Worm (Caenorhabditis elegans): ENCODE measurements around the gene elks-1.
"Not testable (repeated sequence)": the region's sequence is repeated elsewhere in the genome, so short reads cannot be mapped to it uniquely, and the experiment has no call there.

Gene elks-1

ce11 chrIV:3349977-3350580 lies at the start of gene elks-1:
Gene elks-1 (minus strand): TSS chrIV:3350027.
- TF ChIP-seq W03F9.2 (tag; optimal IDR thresholded peaks at IDR 0.05): no peak
- TF ChIP-seq him-1 (tag; optimal IDR thresholded peaks at IDR 0.05): no peak
- no peak for TF ChIP-seq dao-5 (tag; optimal IDR thresholded peaks at IDR 0.05)

- TF ChIP-seq W03F9.2 (tag; optimal IDR thresholded peaks at IDR 0.05) (no peak), him-1 (tag; optimal IDR thresholded peaks at IDR 0.05) (no peak), dao-5 (tag; optimal IDR thresholded peaks at IDR 0.05) (no peak)
Measured at ce11 chrIV:3399015-3399722, 49.3 kb upstream of the elks-1 start, which contains the start of the genes dyf-3 and pdhb-1. Gene dyf-3 (minus strand): TSS chrIV:3399231. Gene pdhb-1 (plus strand): TSS chrIV:3399672.

- TF ChIP-seq dao-5 (tag; optimal IDR thresholded peaks at IDR 0.05) (no peak), W03F9.2 (tag; optimal IDR thresholded peaks at IDR 0.05) (no peak)
Measured at ce11 chrIV:3398078-3398477, 48.3 kb upstream of the elks-1 start.

- no peak for TF ChIP-seq dao-5 (tag; optimal IDR thresholded peaks at IDR 0.05)
- TF ChIP-seq W03F9.2 (tag; optimal IDR thresholded peaks at IDR 0.05): no peak
- no peak for TF ChIP-seq him-1 (tag; optimal IDR thresholded peaks at IDR 0.05)
Measured at ce11 chrIV:3395581-3395980, 45.8 kb upstream of the elks-1 start, which contains the start of gene C04C3.14. Gene C04C3.14 (plus strand): TSS chrIV:3395881.

ce11 chrIV:3394066-3394465 lies 44.2 kb upstream of the elks-1 start, which contains the start of gene C04C3.4:
Gene C04C3.4 (plus strand): TSS chrIV:3394366.
- not testable (repeated sequence) for TF ChIP-seq him-1, W03F9.2, dao-5 (tag; optimal IDR thresholded peaks at IDR 0.05)

- not testable (repeated sequence) for TF ChIP-seq W03F9.2, him-1, dao-5 (tag; optimal IDR thresholded peaks at IDR 0.05)
Measured at ce11 chrIV:3389999-3390398, 40.2 kb upstream of the elks-1 start, which contains the start of gene B0546.5. Gene B0546.5 (minus strand): TSS chrIV:3390099.

- TF ChIP-seq W03F9.2 (tag; optimal IDR thresholded peaks at IDR 0.05): no peak
- TF ChIP-seq dao-5 (tag; optimal IDR thresholded peaks at IDR 0.05): no peak
- no peak for TF ChIP-seq him-1 (tag; optimal IDR thresholded peaks at IDR 0.05)
Measured at ce11 chrIV:3386504-3387290, 36.9 kb upstream of the elks-1 start.

- TF ChIP-seq him-1 (tag; optimal IDR thresholded peaks at IDR 0.05) (no peak), dao-5 (tag; optimal IDR thresholded peaks at IDR 0.05) (no peak), W03F9.2 (tag; optimal IDR thresholded peaks at IDR 0.05) (no peak)
Measured at ce11 chrIV:3385337-3386215, 35.7 kb upstream of the elks-1 start, which contains the start of gene mai-2. Gene mai-2 (plus strand): TSS chrIV:3385910.

- TF ChIP-seq dao-5 (tag; optimal IDR thresholded peaks at IDR 0.05) (no peak), him-1 (tag; optimal IDR thresholded peaks at IDR 0.05) (peak; percentile 28), W03F9.2 (tag; optimal IDR thresholded peaks at IDR 0.05) (peak; percentile 34)
Measured at ce11 chrIV:3384593-3384992, 34.8 kb upstream of the elks-1 start.

ce11 chrIV:3384047-3384446 lies 34.2 kb upstream of the elks-1 start, which contains the start of gene B0546.4:
Gene B0546.4 (minus strand): TSS chrIV:3384147.
- TF ChIP-seq him-1 (tag; optimal IDR thresholded peaks at IDR 0.05) (no peak), W03F9.2 (tag; optimal IDR thresholded peaks at IDR 0.05) (no peak), dao-5 (tag; optimal IDR thresholded peaks at IDR 0.05) (no peak)

- TF ChIP-seq W03F9.2 (tag; optimal IDR thresholded peaks at IDR 0.05): no peak
- TF ChIP-seq dao-5 (tag; optimal IDR thresholded peaks at IDR 0.05): no peak
- no peak for TF ChIP-seq him-1 (tag; optimal IDR thresholded peaks at IDR 0.05)
Measured at ce11 chrIV:3383203-3383602, 33.4 kb upstream of the elks-1 start.

- TF ChIP-seq him-1 (tag; optimal IDR thresholded peaks at IDR 0.05) (no peak), W03F9.2 (tag; optimal IDR thresholded peaks at IDR 0.05) (no peak)
Measured at ce11 chrIV:3382338-3382907, 32.6 kb upstream of the elks-1 start, which contains the start of gene B0546.3. Gene B0546.3 (minus strand): TSS chrIV:3382841.

All from whole organism, L4/young adult.